Fruit fly (Drosophila melanogaster) whole organism, embryonic: ENCODE measurements around the gene mRpS25.

Experiments used
- Adf1 ChIP-seq: fragments of 200-800 bp; sonication (Bioruptor generic); IDR thresholded peaks from 2 replicates; pipeline ENCODE4 v1.3.6; 2022; ENCODE audit warnings: missing biosample characterization, missing genetic modification characterization
- B-H2 ChIP-seq: fragments of 200-800 bp; sonication (Bioruptor generic); optimal IDR thresholded peaks from 2 replicates; lab custom pipeline; 2018; ENCODE audit warnings: missing biosample characterization, mild to moderate bottlenecking, missing genetic modification characterization
- Blimp-1 ChIP-seq: fragments of 200-800 bp; sonication (Bioruptor generic); optimal IDR thresholded peaks from 3 replicates; lab custom pipeline; 2018; ENCODE audit warnings: missing biosample characterization, missing genetic modification characterization, mild to moderate bottlenecking, moderate library complexity, missing genetic modification reagents
- CG10274 ChIP-seq: fragments of 200-800 bp; sonication (Bioruptor generic); optimal IDR thresholded peaks from 3 replicates; lab custom pipeline; 2017; ENCODE audit warnings: missing biosample characterization, mild to moderate bottlenecking, missing genetic modification characterization
- CG10321 ChIP-seq: fragments of 200-800 bp; sonication (Bioruptor generic); IDR thresholded peaks from 2 replicates; pipeline ENCODE4 v1.3.6; 2022; ENCODE audit warnings: missing biosample characterization, missing genetic modification characterization
- CG10431 ChIP-seq: fragments of 200-800 bp; sonication (Bioruptor generic); optimal IDR thresholded peaks from 3 replicates; lab custom pipeline; 2018; ENCODE audit warnings: missing biosample characterization, mild to moderate bottlenecking, missing genetic modification characterization
- CG10654 ChIP-seq: fragments of 200-800 bp; sonication (Bioruptor generic); optimal IDR thresholded peaks from 2 replicates; lab custom pipeline; 2016; ENCODE audit warnings: missing biosample characterization, missing genetic modification characterization
- CG11504 ChIP-seq: fragments of 200-800 bp; sonication (Bioruptor generic); optimal IDR thresholded peaks from 3 replicates; lab custom pipeline; 2019; ENCODE audit warnings: missing biosample characterization, mild to moderate bottlenecking, missing genetic modification characterization, moderate library complexity
- CG17328 ChIP-seq: fragments of 200-800 bp; sonication (Bioruptor generic); IDR thresholded peaks from 2 replicates; pipeline ENCODE4 v1.3.6; 2022; ENCODE audit warnings: missing biosample characterization, missing genetic modification characterization
- CG31441 ChIP-seq: fragments of 200-800 bp; sonication (Bioruptor generic); IDR thresholded peaks from 2 replicates; pipeline ENCODE4 v1.3.6; 2022; ENCODE audit warnings: missing biosample characterization, missing genetic modification characterization
- CG3407 ChIP-seq: fragments of 200-800 bp; sonication (Bioruptor generic); optimal IDR thresholded peaks from 2 replicates; lab custom pipeline; 2018; ENCODE audit warnings: missing biosample characterization, mild to moderate bottlenecking, missing genetic modification characterization
- CG34422 ChIP-seq: fragments of 200-800 bp; sonication (Bioruptor generic); IDR thresholded peaks from 3 replicates; pipeline ENCODE4 v1.3.6; 2022; ENCODE audit warnings: missing biosample characterization, missing genetic modification characterization
- CG5953 ChIP-seq: fragments of 200-800 bp; sonication (Bioruptor generic); IDR thresholded peaks from 2 replicates; pipeline ENCODE4 v1.3.6; 2022; ENCODE audit warnings: missing biosample characterization, missing genetic modification characterization
- CG8089 ChIP-seq: fragments of 200-800 bp; sonication (Bioruptor generic); optimal IDR thresholded peaks from 3 replicates; lab custom pipeline; 2016; ENCODE audit warnings: missing biosample characterization, missing genetic modification characterization
- CoRest ChIP-seq: fragments of 200-800 bp; sonication (Bioruptor generic); optimal IDR thresholded peaks from 3 replicates; lab custom pipeline; 2018; ENCODE audit warnings: missing biosample characterization, mild to moderate bottlenecking, missing genetic modification characterization, moderate library complexity
- Drgx ChIP-seq: fragments of 200-800 bp; sonication (Bioruptor generic); IDR thresholded peaks from 2 replicates; pipeline ENCODE4 v1.3.6; 2022; ENCODE audit warnings: missing biosample characterization, missing genetic modification characterization
- Ets65A ChIP-seq: fragments of 200-800 bp; sonication (Bioruptor generic); peaks from one replicate; lab custom pipeline; 2016; ENCODE audit warnings: missing biosample characterization, missing genetic modification characterization
- Fer2 ChIP-seq: fragments of 200-800 bp; sonication (Bioruptor generic); optimal IDR thresholded peaks from 2 replicates; lab custom pipeline; 2018; ENCODE audit warnings: missing biosample characterization, mild to moderate bottlenecking, missing genetic modification characterization, moderate library complexity
- Gsc ChIP-seq: fragments of 200-800 bp; sonication (Bioruptor generic); IDR thresholded peaks from 2 replicates; pipeline ENCODE4 v1.3.6; 2022; ENCODE audit warnings: missing biosample characterization, missing genetic modification characterization
- HmgD ChIP-seq: fragments of 200-800 bp; sonication (Bioruptor generic); optimal IDR thresholded peaks from 3 replicates; lab custom pipeline; 2016; ENCODE audit warnings: missing biosample characterization, missing genetic modification characterization
- Hr39 ChIP-seq: fragments of >200 bp; optimal IDR thresholded peaks from 2 replicates; lab custom pipeline; 2017
- Hr51 ChIP-seq, 2 experiments: fragments of 200-800 bp; sonication (Bioruptor generic); optimal IDR thresholded peaks; 2 replicates in 1 of 2; 3 replicates in 1 of 2; lab custom pipeline; 2016 to 2018; ENCODE audit warnings: missing biosample characterization in 2 of 2, missing genetic modification characterization in 2 of 2, mild to moderate bottlenecking in 1 of 2, moderate library complexity in 1 of 2
- Hr78 ChIP-seq, 2 experiments: fragments of 200-800 bp in 1 of 2; fragments of >200 bp in 1 of 2; sonication (Bioruptor generic) in 1 of 2; optimal IDR thresholded peaks; 2 replicates each; lab custom pipeline; 2017 to 2019; ENCODE audit warnings: missing biosample characterization in 2 of 2, missing genetic modification characterization in 2 of 2, mild to moderate bottlenecking in 1 of 2, moderate library complexity in 1 of 2
- Mad ChIP-seq: fragments of 200-800 bp; sonication (Bioruptor generic); optimal IDR thresholded peaks from 2 replicates; lab custom pipeline; 2016; ENCODE audit warnings: missing biosample characterization, missing genetic modification characterization
- Poxn ChIP-seq: fragments of 200-800 bp; sonication (Bioruptor generic); IDR thresholded peaks from 2 replicates; pipeline ENCODE4 v1.3.6; 2022; ENCODE audit warnings: missing biosample characterization, missing genetic modification characterization
- Scr ChIP-seq: fragments of 200-800 bp; sonication (Bioruptor generic); IDR thresholded peaks from 2 replicates; pipeline ENCODE4 v1.3.6; 2022; ENCODE audit warnings: missing biosample characterization, missing genetic modification characterization; ENCODE audit not compliant: partially characterized antibody
- Sox102F ChIP-seq: fragments of 200-800 bp; sonication (Bioruptor generic); optimal IDR thresholded peaks from 2 replicates; lab custom pipeline; 2018; ENCODE audit warnings: missing biosample characterization, mild to moderate bottlenecking, missing genetic modification characterization, moderate library complexity
- Sry-β ChIP-seq: fragments of 200-800 bp; sonication (Bioruptor generic); optimal IDR thresholded peaks from 2 replicates; lab custom pipeline; 2018; ENCODE audit warnings: missing biosample characterization, mild to moderate bottlenecking, missing genetic modification characterization, moderate library complexity
- Stat92E ChIP-seq, 3 experiments: fragments of >200 bp in 2 of 3; fragments of 200-800 bp in 1 of 3; sonication (Bioruptor generic) in 1 of 3; optimal IDR thresholded peaks; 2 replicates each; lab custom pipeline; 2017 to 2019; ENCODE audit warnings: missing biosample characterization in 3 of 3, missing genetic modification characterization in 3 of 3, mild to moderate bottlenecking in 1 of 3, moderate library complexity in 1 of 3
- Xbp1 ChIP-seq: fragments of 200-800 bp; sonication (Bioruptor generic); optimal IDR thresholded peaks from 3 replicates; lab custom pipeline; 2016; ENCODE audit warnings: missing biosample characterization, mild to moderate bottlenecking, missing genetic modification characterization
- Xrp1 ChIP-seq: fragments of 200-800 bp; sonication (Bioruptor generic); IDR thresholded peaks from 2 replicates; pipeline ENCODE4 v1.3.6; 2022; ENCODE audit warnings: missing biosample characterization, missing genetic modification characterization
- bsh ChIP-seq, 2 experiments: fragments of 200-800 bp; sonication (Bioruptor generic); optimal IDR thresholded peaks; 2 replicates each; lab custom pipeline; 2017 to 2018; ENCODE audit warnings: mild to moderate bottlenecking in 2 of 2, missing biosample characterization in 2 of 2, missing genetic modification characterization in 2 of 2, moderate library complexity in 1 of 2
- cwo ChIP-seq: fragments of 200-800 bp; sonication (Bioruptor generic); optimal IDR thresholded peaks from 3 replicates; lab custom pipeline; 2017; ENCODE audit warnings: missing biosample characterization, missing genetic modification characterization, mild to moderate bottlenecking, moderate library complexity, missing genetic modification reagents
- esg ChIP-seq: fragments of 200-800 bp; sonication (Bioruptor generic); conservative IDR thresholded peaks from 2 replicates; pipeline ENCODE4 v1.3.6; 2022; ENCODE audit warnings: missing biosample characterization, missing genetic modification characterization
- gce ChIP-seq: fragments of 200-800 bp; sonication (Bioruptor generic); IDR thresholded peaks from 3 replicates; pipeline ENCODE4 v1.3.6; 2022; ENCODE audit warnings: missing biosample characterization, missing genetic modification characterization
- gem ChIP-seq: fragments of 200-800 bp; sonication (Bioruptor generic); optimal IDR thresholded peaks from 2 replicates; lab custom pipeline; 2019; ENCODE audit warnings: missing biosample characterization, mild to moderate bottlenecking, missing genetic modification characterization, moderate library complexity
- gt ChIP-seq: fragments of 200-800 bp; sonication (Bioruptor generic); IDR thresholded peaks from 2 replicates; pipeline ENCODE4 v1.3.6; 2022; ENCODE audit warnings: missing biosample characterization, missing genetic modification characterization
- hkb ChIP-seq, 2 experiments: fragments of 200-800 bp in 1 of 2; fragments of >200 bp in 1 of 2; sonication (Bioruptor generic) in 1 of 2; IDR thresholded peaks in 1 of 2; optimal IDR thresholded peaks in 1 of 2; 2 replicates each; pipeline versions ENCODE4 v1.3.6 to Lab custom; 2017 to 2022; ENCODE audit warnings: missing biosample characterization in 1 of 2, missing genetic modification characterization in 1 of 2
- ind ChIP-seq: fragments of 200-800 bp; sonication (Bioruptor generic); optimal IDR thresholded peaks from 3 replicates; lab custom pipeline; 2016; ENCODE audit warnings: missing biosample characterization, missing genetic modification characterization
- kah ChIP-seq: fragments of 200-800 bp; sonication (Bioruptor generic); optimal IDR thresholded peaks from 2 replicates; lab custom pipeline; 2018; ENCODE audit warnings: missing biosample characterization, mild to moderate bottlenecking, missing genetic modification characterization
- lilli ChIP-seq: fragments of 200-800 bp; sonication (Bioruptor generic); optimal IDR thresholded peaks from 3 replicates; lab custom pipeline; 2016; ENCODE audit warnings: missing biosample characterization, missing genetic modification characterization
- lmd ChIP-seq: fragments of 200-800 bp; sonication (Bioruptor generic); IDR thresholded peaks from 2 replicates; pipeline ENCODE4 v1.3.6; 2022; ENCODE audit warnings: missing biosample characterization, missing genetic modification characterization
- luna ChIP-seq: fragments of 200-800 bp; sonication (Bioruptor generic); optimal IDR thresholded peaks from 2 replicates; lab custom pipeline; 2016; ENCODE audit warnings: missing biosample characterization, missing genetic modification characterization
- prd ChIP-seq, 3 experiments: fragments of >200 bp in 2 of 3; fragments of 200-800 bp in 1 of 3; sonication (Bioruptor generic) in 1 of 3; optimal IDR thresholded peaks in 2 of 3; IDR thresholded peaks in 1 of 3; 2 replicates in 2 of 3; 3 replicates in 1 of 3; pipeline versions ENCODE4 v1.3.6 to Lab custom; 2017 to 2022; ENCODE audit warnings: missing biosample characterization in 1 of 3, missing genetic modification characterization in 1 of 3
- row ChIP-seq: fragments of 200-800 bp; sonication (Bioruptor generic); IDR thresholded peaks from 3 replicates; pipeline ENCODE4 v1.3.6; 2022; ENCODE audit warnings: missing biosample characterization, missing genetic modification characterization
- schlank ChIP-seq: fragments of 200-800 bp; sonication (Bioruptor generic); optimal IDR thresholded peaks from 2 replicates; lab custom pipeline; 2018; ENCODE audit warnings: missing biosample characterization, mild to moderate bottlenecking, missing genetic modification characterization
- sens ChIP-seq: fragments of 200-800 bp; sonication (Bioruptor generic); peaks from one replicate; lab custom pipeline; 2016; ENCODE audit warnings: missing biosample characterization, missing genetic modification characterization
- sisA ChIP-seq: fragments of 200-800 bp; sonication (Bioruptor generic); IDR thresholded peaks from 2 replicates; pipeline ENCODE4 v1.3.6; 2022; ENCODE audit warnings: missing biosample characterization, missing genetic modification characterization
- ssp ChIP-seq: fragments of 200-800 bp; sonication (Bioruptor generic); IDR thresholded peaks from 2 replicates; pipeline ENCODE4 v1.3.6; 2022; ENCODE audit warnings: missing biosample characterization, missing genetic modification characterization
- zfh1 ChIP-seq: fragments of 200-800 bp; sonication (Bioruptor generic); IDR thresholded peaks from 3 replicates; pipeline ENCODE4 v1.3.6; 2022; ENCODE audit warnings: missing biosample characterization, missing genetic modification characterization

The mRpS25 gene

DNA sequence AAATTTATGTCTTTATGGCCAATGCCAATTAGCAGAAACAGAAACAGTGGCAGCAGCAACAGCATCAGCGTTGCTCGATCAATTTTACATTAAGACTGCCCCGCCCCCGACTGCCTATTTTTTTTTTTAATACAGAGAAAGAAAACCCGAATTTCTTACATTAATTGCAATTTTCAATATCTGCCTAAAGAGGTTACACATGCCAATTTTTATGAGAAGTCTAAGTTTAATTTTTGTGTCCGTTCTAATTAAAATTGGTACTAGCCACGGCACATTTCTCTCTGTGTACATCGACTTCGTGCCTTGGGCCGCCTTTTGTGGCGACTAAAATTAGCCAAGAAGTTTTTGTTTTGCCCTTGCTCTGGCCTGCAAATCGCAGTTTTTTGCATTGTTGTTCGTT is 24.1 kb upstream of the mRpS25 start:
- 0 out of 2 replicates have a peak, but pooled peaks have one; percentile 24 for TF ChIP-seq CG17328 (GFP tag; lab: Robert Waterston, UW)
- 0 out of 2 replicates have a peak, but pooled peaks have one; percentile 13 for TF ChIP-seq lmd
- no peak for TF ChIP-seq luna (GFP tag; lab: Kevin White, UChicago)
- peak; percentile 12 for TF ChIP-seq Xbp1 (GFP tag; lab: Kevin White, UChicago)
- TF ChIP-seq kah (GFP tag; lab: Kevin White, UChicago), result no peak
- TF ChIP-seq row (GFP tag; lab: Robert Waterston, UW), result 0 out of 3 replicates have a peak, but pooled peaks have one; percentile 21
- no peak for TF ChIP-seq CoRest (tag; lab: Kevin White, UChicago)
- no peak for TF ChIP-seq Mad
- 0 out of 2 replicates have a peak, but pooled peaks have one; percentile 17 for TF ChIP-seq Gsc (GFP tag; lab: Robert Waterston, UW)
- no peak for TF ChIP-seq ssp (GFP tag; lab: Robert Waterston, UW)
- no peak for TF ChIP-seq Hr39 (lab: Kevin White, UChicago)
- no peak for TF ChIP-seq CG10274 (GFP tag; lab: Kevin White, UChicago)
- TF ChIP-seq B-H2 (GFP tag; lab: Kevin White, UChicago), result no peak
- peak; percentile 33; the same call in 1 of the 2 replicates for TF ChIP-seq Drgx
- TF ChIP-seq CG10321 (GFP tag; lab: Robert Waterston, UW), result no peak
- no peak for TF ChIP-seq Xrp1 (GFP tag; lab: Robert Waterston, UW)
- TF ChIP-seq Fer2 (tag; lab: Kevin White, UChicago), result no peak
- no peak for TF ChIP-seq esg (GFP tag; lab: Robert Waterston, UW)
- no peak for TF ChIP-seq gt
- no peak for TF ChIP-seq Sry-β
- 0 out of 3 replicates have a peak, but pooled peaks have one; percentile 26 for TF ChIP-seq zfh1 (GFP tag; lab: Robert Waterston, UW)
- no peak for TF ChIP-seq prd (optimal IDR thresholded peaks at IDR 0.05; lab: Kevin White, UChicago)
- peak; percentile 49; the same call in 1 of the 3 replicates for TF ChIP-seq prd (GFP tag; IDR thresholded peaks at IDR 0.05; lab: Robert Waterston, UW)
- TF ChIP-seq CG11504, result peak; percentile 17
- TF ChIP-seq CG10654 (GFP tag; lab: Kevin White, UChicago), result no peak
- TF ChIP-seq Sox102F (GFP tag; lab: Kevin White, UChicago), result no peak
- no peak for TF ChIP-seq ind
- no peak for TF ChIP-seq CG31441
- TF ChIP-seq HmgD (GFP tag; lab: Kevin White, UChicago), result no peak
- no peak for TF ChIP-seq Hr78 (GFP tag; optimal IDR thresholded peaks at IDR 0.05; lab: Kevin White, UChicago)
- TF ChIP-seq Scr (GFP tag; lab: Robert Waterston, UW), result no peak
- no peak for TF ChIP-seq CG8089 (GFP tag; lab: Kevin White, UChicago)
- no peak for TF ChIP-seq Hr51 (GFP tag; optimal IDR thresholded peaks at IDR 0.05; lab: Kevin White, UChicago)
- no peak for TF ChIP-seq CG5953 (GFP tag; lab: Robert Waterston, UW)
- no peak for TF ChIP-seq Ets65A (GFP tag; lab: Kevin White, UChicago)
- no peak for TF ChIP-seq Stat92E (GFP tag; optimal IDR thresholded peaks at IDR 0.05; lab: Kevin White, UChicago)
- TF ChIP-seq cwo (GFP tag; lab: Kevin White, UChicago), result no peak
- TF ChIP-seq Adf1 (GFP tag; lab: Robert Waterston, UW), result no peak
- peak; percentile 56 for TF ChIP-seq sens (GFP tag; lab: Kevin White, UChicago)
- TF ChIP-seq gem (tag; lab: Kevin White, UChicago), result peak; percentile 20
- no peak for TF ChIP-seq schlank (tag; lab: Kevin White, UChicago)
- peak in 1 of 2 experiments; percentile 31 for TF ChIP-seq bsh (GFP tag; optimal IDR thresholded peaks at IDR 0.05; lab: Kevin White, UChicago)
- no peak for TF ChIP-seq Poxn (GFP tag; lab: Robert Waterston, UW)
- TF ChIP-seq Blimp-1 (GFP tag; lab: Kevin White, UChicago), result peak; percentile 0
- no peak for TF ChIP-seq CG10431 (GFP tag; lab: Kevin White, UChicago)
- TF ChIP-seq lilli (GFP tag; lab: Kevin White, UChicago), result no peak
- TF ChIP-seq CG34422 (GFP tag; lab: Robert Waterston, UW), result 0 out of 3 replicates have a peak, but pooled peaks have one; percentile 9
- no peak for TF ChIP-seq CG3407
- no peak for TF ChIP-seq gce (GFP tag; lab: Robert Waterston, UW)
- no peak for TF ChIP-seq hkb (optimal IDR thresholded peaks at IDR 0.05; lab: Kevin White, UChicago)
- TF ChIP-seq hkb (GFP tag; IDR thresholded peaks at IDR 0.05; lab: Robert Waterston, UW), result peak; percentile 21; the same call in 1 of the 2 replicates
- peak; percentile 28; the same call in 1 of the 2 replicates for TF ChIP-seq sisA
